Fruit fly (Drosophila melanogaster) ovary, adult (tissue): ENCODE measurements around the gene CG13901.
"Not testable (repeated sequence)": the region's sequence is repeated elsewhere in the genome, so short reads cannot be mapped to it uniquely, and the experiment has no call there.

Experiments
- CG17801 ChIP-seq: fragments of 200-800 bp; optimal IDR thresholded peaks from 2 replicates; lab custom pipeline; 2019; ENCODE audit warnings: missing biosample characterization, mild to moderate bottlenecking, missing genetic modification characterization, moderate library complexity; ENCODE audit not compliant: partially characterized antibody

CG13901 gene

dm6 chr3L:868800-869199 lies 31.2 kb upstream of the CG13901 start:
- TF ChIP-seq CG17801 (GFP tag; lab: Kevin White, UChicago), result no peak

dm6 chr3L:865096-865495 lies 27.5 kb upstream of the CG13901 start, which contains the start of gene CG12502:
Gene CG12502 (plus strand): TSS chr3L:865396.
- TF ChIP-seq CG17801 (GFP tag; lab: Kevin White, UChicago), result not testable (repeated sequence)

dm6 chr3L:857063-858015 lies 19.7 kb upstream of the CG13901 start, which contains the start of gene dpr20:
Gene dpr20 (minus strand): TSS chr3L:857248.
- no peak for TF ChIP-seq CG17801 (GFP tag; lab: Kevin White, UChicago)

dm6 chr3L:852267-852666 lies 14.6 kb upstream of the CG13901 start:
- TF ChIP-seq CG17801 (GFP tag; lab: Kevin White, UChicago), result no peak

- TF ChIP-seq CG17801 (GFP tag; lab: Kevin White, UChicago), result peak; percentile 33
These were observed 13.4 kb upstream of the CG13901 start, which contains the start of gene Dci for dm6 chr3L:851061-851460. Gene Dci (plus strand): TSS chr3L:851346.

- TF ChIP-seq CG17801 (GFP tag; lab: Kevin White, UChicago), result no peak
These were observed 6.0 kb upstream of the CG13901 start, which contains the start of gene Cep290 for dm6 chr3L:843626-844025. Gene Cep290 (plus strand): TSS chr3L:843926.

dm6 chr3L:841260-841659 lies 3.6 kb upstream of the CG13901 start, which contains the start of the genes JMJD5 and Gr61a:
Gene JMJD5 (minus strand): TSS chr3L:841360.
Gene Gr61a (plus strand): TSS chr3L:841451.
- TF ChIP-seq CG17801 (GFP tag; lab: Kevin White, UChicago), result no peak

- no peak for TF ChIP-seq CG17801 (GFP tag; lab: Kevin White, UChicago)
These were observed 2.1 kb downstream of the CG13901 start, which contains the start of gene CG42554 for dm6 chr3L:835455-836034. Gene CG42554 (plus strand): TSS chr3L:835683.

- no peak for TF ChIP-seq CG17801 (GFP tag; lab: Kevin White, UChicago)
These were observed 3.7 kb downstream of the CG13901 start, which contains the start of gene CG42553 for dm6 chr3L:833878-834277. Gene CG42553 (plus strand): TSS chr3L:834093.

- peak; percentile 61 for TF ChIP-seq CG17801 (GFP tag; lab: Kevin White, UChicago)
These were observed 4.4 kb downstream of the CG13901 start, which contains the start of gene Sf3b3 for dm6 chr3L:832897-833857. Gene Sf3b3 (minus strand): TSS chr3L:833385.

- peak; percentile 71 for TF ChIP-seq CG17801 (GFP tag; lab: Kevin White, UChicago)
These were observed 13.2 kb downstream of the CG13901 start for dm6 chr3L:824444-824843.

- TF ChIP-seq CG17801 (GFP tag; lab: Kevin White, UChicago), result peak; percentile 8
These were observed 14.0 kb downstream of the CG13901 start for dm6 chr3L:823597-823996.

dm6 chr3L:822619-823018 lies 15.0 kb downstream of the CG13901 start:
- no peak for TF ChIP-seq CG17801 (GFP tag; lab: Kevin White, UChicago)

- no peak for TF ChIP-seq CG17801 (GFP tag; lab: Kevin White, UChicago)
These were observed 15.7 kb downstream of the CG13901 start for dm6 chr3L:821951-822350.
